Fruit fly (Drosophila melanogaster) whole organism, embryonic: ENCODE results near the gene mei-P26.
A peak's percentile ranks its signal among the peaks of the same experiment; 100 is the strongest.

ENCODE experiments used
- CG10462 ChIP-seq: fragments of 200-800 bp; sonication (Bioruptor generic); optimal IDR thresholded peaks from 2 replicates; lab custom pipeline; 2016; ENCODE audit warnings: missing biosample characterization, missing genetic modification characterization
- CG16815 ChIP-seq: fragments of 200-800 bp; sonication (Bioruptor generic); optimal IDR thresholded peaks from 3 replicates; lab custom pipeline; 2017; ENCODE audit warnings: missing biosample characterization, mild to moderate bottlenecking, missing genetic modification characterization
- CG3847 ChIP-seq: fragments of 200-800 bp; sonication (Bioruptor generic); IDR thresholded peaks from 2 replicates; pipeline ENCODE4 v1.3.6; 2022; ENCODE audit warnings: missing biosample characterization, missing genetic modification characterization
- CG8478 ChIP-seq: fragments of >200 bp; optimal IDR thresholded peaks from 2 replicates; lab custom pipeline; 2018
- HLH4C ChIP-seq: fragments of 200-800 bp; sonication (Bioruptor generic); IDR thresholded peaks from 3 replicates; pipeline ENCODE4 v1.3.6; 2022; ENCODE audit warnings: missing biosample characterization, missing genetic modification characterization; ENCODE audit not compliant: partially characterized antibody
- PHDP ChIP-seq: fragments of 200-800 bp; sonication (Bioruptor generic); optimal IDR thresholded peaks from 3 replicates; lab custom pipeline; 2018; ENCODE audit warnings: missing biosample characterization, mild to moderate bottlenecking, missing genetic modification characterization, moderate library complexity
- Tbp ChIP-seq: fragments of >200 bp; optimal IDR thresholded peaks from 2 replicates; lab custom pipeline; 2018; ENCODE audit warnings: missing biosample characterization, missing genetic modification characterization
- amos ChIP-seq: fragments of 200-800 bp; sonication (Bioruptor generic); IDR thresholded peaks from 2 replicates; pipeline ENCODE4 v1.3.6; 2022; ENCODE audit warnings: missing biosample characterization, missing genetic modification characterization; ENCODE audit not compliant: partially characterized antibody
- chif ChIP-seq, 2 experiments: fragments of 200-800 bp; sonication (Bioruptor generic); optimal IDR thresholded peaks; 3 replicates each; lab custom pipeline; 2016; ENCODE audit warnings: missing biosample characterization in 2 of 2, missing genetic modification characterization in 2 of 2
- psq ChIP-seq: fragments of 200-800 bp; sonication (Bioruptor generic); optimal IDR thresholded peaks from 2 replicates; lab custom pipeline; 2017; ENCODE audit warnings: missing biosample characterization, missing genetic modification characterization
- stwl ChIP-seq: fragments of 200-800 bp; sonication (Bioruptor generic); optimal IDR thresholded peaks from 3 replicates; lab custom pipeline; 2018; ENCODE audit warnings: missing biosample characterization, mild to moderate bottlenecking, missing genetic modification characterization, moderate library complexity

dm6 chrX:9136776-9137550 is 26.1 kb upstream of the mei-P26 start:
- TF ChIP-seq chif (GFP tag; optimal IDR thresholded peaks at IDR 0.05; lab: Kevin White, UChicago) (peak; percentile 42 to 58), CG3847 (GFP tag; lab: Robert Waterston, UW) (no peak), HLH4C (GFP tag; lab: Robert Waterston, UW) (no peak), CG8478 (no peak), psq (no peak), Tbp (GFP tag; lab: Kevin White, UChicago) (no peak), amos (GFP tag; lab: Robert Waterston, UW) (no peak), stwl (no peak), PHDP (tag; lab: Kevin White, UChicago) (peak; percentile 62), CG10462 (GFP tag; lab: Kevin White, UChicago) (no peak), CG16815 (peak; percentile 27)
